Worm (Caenorhabditis elegans) whole organism, L4/young adult: Measurements from ENCODE around the gene D1044.7.

Experiments
- dao-5 ChIP-seq: sonication (generic microtip); optimal IDR thresholded peaks from 2 replicates; lab custom pipeline; 2016; ENCODE audit warnings: missing genotype, missing genetic modification characterization, moderate library complexity, missing compliant biosample characterization
- him-1 ChIP-seq: sonication (generic microtip); optimal IDR thresholded peaks from 2 replicates; lab custom pipeline; 2016; ENCODE audit warnings: missing genotype, missing genetic modification reagents, missing genetic modification characterization, missing compliant biosample characterization

ce11 chrIII:5546730-5547129 lies 38.2 kb upstream of the D1044.7 start, which contains the start of gene F09F7.5:
- TF ChIP-seq him-1 (tag; lab: Kevin White, UChicago): no peak
- TF ChIP-seq dao-5 (tag; lab: Kevin White, UChicago): no peak
